Fruit fly (Drosophila melanogaster) whole organism, prepupa: ENCODE results near the gene rdog.

ENCODE experiments used
- CG10631 ChIP-seq: fragments of 200-800 bp; sonication (Bioruptor generic); optimal IDR thresholded peaks from 2 replicates; lab custom pipeline; 2016; ENCODE audit warnings: missing biosample characterization, missing genetic modification characterization
- CG10669 ChIP-seq: fragments of 200-800 bp; sonication (Bioruptor generic); optimal IDR thresholded peaks from 3 replicates; lab custom pipeline; 2018; ENCODE audit warnings: missing biosample characterization, mild to moderate bottlenecking, missing genetic modification characterization, moderate library complexity
- CG11294 ChIP-seq: fragments of 200-800 bp; sonication (Bioruptor generic); IDR thresholded peaks from 2 replicates; pipeline ENCODE4 v1.3.6; 2022; ENCODE audit warnings: missing biosample characterization, missing genetic modification characterization
- CG11902 ChIP-seq: fragments of 200-800 bp; sonication (Bioruptor generic); optimal IDR thresholded peaks from 3 replicates; lab custom pipeline; 2016; ENCODE audit warnings: missing biosample characterization, missing genetic modification characterization
- CG3032 ChIP-seq: fragments of 200-800 bp; optimal IDR thresholded peaks from 2 replicates; lab custom pipeline; 2019; ENCODE audit warnings: missing biosample characterization, mild to moderate bottlenecking, missing genetic modification characterization, moderate library complexity
- CG31627 ChIP-seq: fragments of 200-800 bp; sonication (Bioruptor generic); optimal IDR thresholded peaks from 3 replicates; lab custom pipeline; 2016; ENCODE audit warnings: missing biosample characterization, missing genetic modification characterization
- CG32006 ChIP-seq: fragments of 200-800 bp; sonication (Bioruptor generic); optimal IDR thresholded peaks from 3 replicates; lab custom pipeline; 2017; ENCODE audit warnings: missing biosample characterization, mild to moderate bottlenecking, missing genetic modification characterization
- CG4318 ChIP-seq: fragments of 200-800 bp; sonication (Bioruptor generic); optimal IDR thresholded peaks from 3 replicates; lab custom pipeline; 2017; ENCODE audit warnings: missing biosample characterization, mild to moderate bottlenecking, missing genetic modification characterization
- CG6163 ChIP-seq: fragments of 200-800 bp; sonication (Bioruptor generic); IDR thresholded peaks from 3 replicates; pipeline ENCODE4 v1.3.6; 2022; ENCODE audit warnings: missing biosample characterization, missing genetic modification characterization
- CG6276 ChIP-seq: fragments of 200-800 bp; sonication (Bioruptor generic); optimal IDR thresholded peaks from 2 replicates; lab custom pipeline; 2017; ENCODE audit warnings: missing biosample characterization, mild to moderate bottlenecking, missing genetic modification characterization
- CG6808 ChIP-seq: fragments of 200-800 bp; sonication (Bioruptor generic); optimal IDR thresholded peaks from 3 replicates; lab custom pipeline; 2017; ENCODE audit warnings: missing biosample characterization, missing genetic modification characterization, mild to moderate bottlenecking, moderate library complexity, missing genetic modification reagents
- CG6854 ChIP-seq: fragments of 200-800 bp; sonication (Bioruptor generic); optimal IDR thresholded peaks from 2 replicates; lab custom pipeline; 2017; ENCODE audit warnings: missing biosample characterization, mild to moderate bottlenecking, missing genetic modification characterization
- CG7368 ChIP-seq: fragments of 200-800 bp; sonication (Bioruptor generic); optimal IDR thresholded peaks from 3 replicates; lab custom pipeline; 2016; ENCODE audit warnings: missing biosample characterization, missing genetic modification characterization
- CG8119 ChIP-seq: fragments of 200-800 bp; sonication (Bioruptor generic); IDR thresholded peaks from 3 replicates; pipeline ENCODE4 v1.3.6; 2022; ENCODE audit warnings: missing biosample characterization, missing genetic modification characterization
- CG9139 ChIP-seq: fragments of 200-800 bp; sonication (Bioruptor generic); optimal IDR thresholded peaks from 3 replicates; lab custom pipeline; 2017; ENCODE audit warnings: missing biosample characterization, mild to moderate bottlenecking, missing genetic modification characterization
- Eip78C ChIP-seq: fragments of 200-800 bp; sonication (Bioruptor generic); peaks from one replicate; lab custom pipeline; 2016; ENCODE audit warnings: missing biosample characterization, missing genetic modification characterization
- Eip93F ChIP-seq: fragments of 200-800 bp; sonication (Bioruptor generic); optimal IDR thresholded peaks from 2 replicates; lab custom pipeline; 2016; ENCODE audit warnings: missing biosample characterization, mild to moderate bottlenecking, missing genetic modification characterization
- Ets21C ChIP-seq: fragments of 200-800 bp; sonication (Bioruptor generic); optimal IDR thresholded peaks from 3 replicates; lab custom pipeline; 2016; ENCODE audit warnings: missing biosample characterization, missing genetic modification characterization
- Ets96B ChIP-seq: fragments of 200-800 bp; optimal IDR thresholded peaks from 2 replicates; lab custom pipeline; 2019; ENCODE audit warnings: missing biosample characterization, mild to moderate bottlenecking, missing genetic modification characterization, moderate library complexity
- Hr39 ChIP-seq: fragments of 200-800 bp; sonication (Bioruptor generic); optimal IDR thresholded peaks from 2 replicates; lab custom pipeline; 2016; ENCODE audit warnings: missing biosample characterization, missing genetic modification characterization
- Hr4 ChIP-seq: fragments of 200-800 bp; sonication (Bioruptor generic); optimal IDR thresholded peaks from 3 replicates; lab custom pipeline; 2016; ENCODE audit warnings: missing biosample characterization, missing genetic modification characterization
- Smox ChIP-seq: fragments of 200-800 bp; sonication (Bioruptor generic); optimal IDR thresholded peaks from 3 replicates; lab custom pipeline; 2016; ENCODE audit warnings: missing biosample characterization, missing genetic modification characterization
- Sox14 ChIP-seq: fragments of 200-800 bp; sonication (Bioruptor generic); optimal IDR thresholded peaks from 3 replicates; lab custom pipeline; 2016; ENCODE audit warnings: missing biosample characterization, missing genetic modification characterization
- Sox15 ChIP-seq: fragments of 200-800 bp; sonication (Bioruptor generic); optimal IDR thresholded peaks from 3 replicates; lab custom pipeline; 2016; ENCODE audit warnings: missing biosample characterization, missing genetic modification characterization
- achi ChIP-seq: fragments of 200-800 bp; sonication (Bioruptor generic); optimal IDR thresholded peaks from 3 replicates; lab custom pipeline; 2016; ENCODE audit warnings: missing biosample characterization, missing genetic modification characterization
- acj6 ChIP-seq: fragments of 200-800 bp; sonication (Bioruptor generic); optimal IDR thresholded peaks from 3 replicates; lab custom pipeline; 2016; ENCODE audit warnings: missing biosample characterization, missing genetic modification characterization
- cyc ChIP-seq: fragments of 200-800 bp; sonication (Bioruptor generic); optimal IDR thresholded peaks from 3 replicates; lab custom pipeline; 2016; ENCODE audit warnings: missing biosample characterization, missing genetic modification characterization
- dsx ChIP-seq: fragments of 200-800 bp; optimal IDR thresholded peaks from 3 replicates; lab custom pipeline; 2019; ENCODE audit warnings: missing biosample characterization, mild to moderate bottlenecking, missing genetic modification characterization, moderate library complexity; ENCODE audit not compliant: poor library complexity, severe bottlenecking
- esn ChIP-seq: fragments of 200-800 bp; sonication (Bioruptor generic); optimal IDR thresholded peaks from 2 replicates; lab custom pipeline; 2016; ENCODE audit warnings: missing biosample characterization, mild to moderate bottlenecking, missing genetic modification characterization, moderate library complexity
- fkh ChIP-seq: fragments of 200-800 bp; sonication (Bioruptor generic); optimal IDR thresholded peaks from 3 replicates; lab custom pipeline; 2017; ENCODE audit warnings: missing biosample characterization, mild to moderate bottlenecking, missing genetic modification characterization, moderate library complexity
- lz ChIP-seq: fragments of 200-800 bp; sonication (Bioruptor generic); optimal IDR thresholded peaks from 3 replicates; lab custom pipeline; 2016; ENCODE audit warnings: missing biosample characterization, missing genetic modification characterization
- net ChIP-seq: fragments of 200-800 bp; sonication (Bioruptor generic); optimal IDR thresholded peaks from 3 replicates; lab custom pipeline; 2016; ENCODE audit warnings: missing biosample characterization, missing genetic modification characterization
- salr ChIP-seq, 2 experiments: fragments of 200-800 bp; sonication (Bioruptor generic); optimal IDR thresholded peaks; 3 replicates each; lab custom pipeline; 2016 to 2018; ENCODE audit warnings: missing biosample characterization in 2 of 2, missing genetic modification characterization in 2 of 2, mild to moderate bottlenecking in 1 of 2
- spab ChIP-seq: fragments of 200-800 bp; sonication (Bioruptor generic); optimal IDR thresholded peaks from 2 replicates; lab custom pipeline; 2017; ENCODE audit warnings: missing biosample characterization, mild to moderate bottlenecking, missing genetic modification characterization, missing genetic modification reagents
- ss ChIP-seq, 2 experiments: fragments of 200-800 bp; sonication (Bioruptor generic); optimal IDR thresholded peaks; 2 replicates in 1 of 2; 3 replicates in 1 of 2; lab custom pipeline; 2017 to 2018; ENCODE audit warnings: mild to moderate bottlenecking in 2 of 2, missing biosample characterization in 2 of 2, missing genetic modification characterization in 2 of 2, moderate library complexity in 1 of 2
- vri ChIP-seq: fragments of 200-800 bp; sonication (Bioruptor generic); optimal IDR thresholded peaks from 3 replicates; lab custom pipeline; 2016; ENCODE audit warnings: missing biosample characterization, mild to moderate bottlenecking, missing genetic modification characterization

Gene rdog

dm6 chr3R:29124128-29124527, 33.8 kb upstream of the rdog start (continued):
- peak; percentile 85 for TF ChIP-seq CG7368
- TF ChIP-seq CG4318 (GFP tag; lab: Kevin White, UChicago), result no peak
- peak; percentile 81 for TF ChIP-seq Sox15 (GFP tag; lab: Kevin White, UChicago)
- TF ChIP-seq acj6, result peak; percentile 81
- no peak for TF ChIP-seq CG6854 (GFP tag; lab: Kevin White, UChicago)
- peak; percentile 89 for TF ChIP-seq cyc (GFP tag; lab: Kevin White, UChicago)
- TF ChIP-seq Smox (GFP tag; lab: Kevin White, UChicago), result no peak
- peak; percentile 93 for TF ChIP-seq Hr39 (GFP tag; lab: Kevin White, UChicago)

dm6 chr3R:29130902-29131621, 26.9 kb upstream of the rdog start, which contains the start of the genes dgt6 and Vha100-1:
Gene dgt6 (minus strand): TSS chr3R:29130972.
Gene Vha100-1 (plus strand): TSS chr3R:29131193.
- peak; percentile 20 for TF ChIP-seq esn (GFP tag; lab: Kevin White, UChicago)
- TF ChIP-seq Hr39 (GFP tag; lab: Kevin White, UChicago), result no peak
- no peak for TF ChIP-seq CG6854 (GFP tag; lab: Kevin White, UChicago)
- no peak for TF ChIP-seq Smox (GFP tag; lab: Kevin White, UChicago)
- TF ChIP-seq CG11902 (GFP tag; lab: Kevin White, UChicago), result no peak
- TF ChIP-seq CG6808 (GFP tag; lab: Kevin White, UChicago), result no peak
- no peak for TF ChIP-seq CG6276 (GFP tag; lab: Kevin White, UChicago)
- no peak for TF ChIP-seq salr (GFP tag; optimal IDR thresholded peaks at IDR 0.05; lab: Kevin White, UChicago)
- TF ChIP-seq cyc (GFP tag; lab: Kevin White, UChicago), result peak; percentile 39
- TF ChIP-seq CG31627, result no peak
- TF ChIP-seq CG3032 (tag; lab: Kevin White, UChicago), result peak; percentile 48
- no peak for TF ChIP-seq Ets21C
- TF ChIP-seq CG10631, result no peak
- TF ChIP-seq net (GFP tag; lab: Kevin White, UChicago), result no peak
- TF ChIP-seq ss (GFP tag; optimal IDR thresholded peaks at IDR 0.05; lab: Kevin White, UChicago), result no peak
- TF ChIP-seq CG8119, result no peak
- TF ChIP-seq fkh (GFP tag; lab: Kevin White, UChicago), result no peak
- no peak for TF ChIP-seq vri
- peak; percentile 55 for TF ChIP-seq Sox14 (GFP tag; lab: Kevin White, UChicago)

- TF ChIP-seq salr (GFP tag; optimal IDR thresholded peaks at IDR 0.05; lab: Kevin White, UChicago) (no peak), fkh (GFP tag; lab: Kevin White, UChicago) (peak; percentile 82)
Measured at dm6 chr3R:29138407-29138806, 19.5 kb upstream of the rdog start, which contains the start of the genes Alg13 and superdeath. Gene Alg13 (minus strand): TSS chr3R:29138573. Gene superdeath (plus strand): TSS chr3R:29138662.

dm6 chr3R:29138961-29139527, 18.9 kb upstream of the rdog start:
- TF ChIP-seq spab (GFP tag; lab: Kevin White, UChicago) (no peak), CG11294 (GFP tag; lab: Robert Waterston, UW) (peak; percentile 28; the same call in 1 of the 2 replicates)
- TF ChIP-seq, all 60 proteins: peak for 1

dm6 chr3R:29139767-29140755, 17.9 kb upstream of the rdog start:
- TF ChIP-seq CG10669 (GFP tag; lab: Kevin White, UChicago) (peak; percentile 68), CG6276 (GFP tag; lab: Kevin White, UChicago) (no peak), Eip93F (GFP tag; lab: Kevin White, UChicago) (no peak), fkh (GFP tag; lab: Kevin White, UChicago) (peak; percentile 32), Hr4 (GFP tag; lab: Kevin White, UChicago) (no peak), CG9139 (GFP tag; lab: Kevin White, UChicago) (peak; percentile 29), vri (no peak), CG6163 (peak; percentile 37; the same call in 1 of the 3 replicates), achi (GFP tag; lab: Kevin White, UChicago) (peak; percentile 8), Ets96B (tag; lab: Kevin White, UChicago) (peak; percentile 36), ss (GFP tag; optimal IDR thresholded peaks at IDR 0.05; lab: Kevin White, UChicago) (peak in 1 of 2 experiments; percentile 20), CG3032 (tag; lab: Kevin White, UChicago) (no peak), CG7368 (peak; percentile 14), salr (GFP tag; optimal IDR thresholded peaks at IDR 0.05; lab: Kevin White, UChicago) (no peak), CG32006 (GFP tag; lab: Kevin White, UChicago) (no peak), lz (GFP tag; lab: Kevin White, UChicago) (no peak), Hr39 (GFP tag; lab: Kevin White, UChicago) (no peak), CG6808 (GFP tag; lab: Kevin White, UChicago) (peak; percentile 29), dsx (GFP tag; lab: Kevin White, UChicago) (peak; percentile 5), Eip78C (GFP tag; lab: Kevin White, UChicago) (peak; percentile 53)
